Worm (Caenorhabditis elegans) whole organism, L1 larva: Measurements from ENCODE around the gene skr-20.

Experiments
- dsc-1 ChIP-seq: sonication (generic microtip); optimal IDR thresholded peaks from 2 replicates; lab custom pipeline; 2016; ENCODE audit warnings: mild to moderate bottlenecking, missing genetic modification characterization, missing compliant biosample characterization
- lin-13 ChIP-seq: fragments of 150-350 bp; optimal IDR thresholded peaks from 2 replicates; lab custom pipeline; 2014; ENCODE audit warnings: missing biosample characterization, missing genetic modification reagents, missing genetic modification characterization
- lin-15B ChIP-seq: fragments of 150-350 bp; sonication (generic microtip); optimal IDR thresholded peaks from 3 replicates; lab custom pipeline; 2014; ENCODE audit warnings: missing biosample characterization, missing genetic modification characterization
- lin-39 ChIP-seq: fragments of 150-350 bp; optimal IDR thresholded peaks from 2 replicates; lab custom pipeline; 2014; ENCODE audit warnings: missing biosample characterization, missing genetic modification reagents, missing genetic modification characterization
- nhr-12 ChIP-seq: sonication (generic microtip); optimal IDR thresholded peaks from 2 replicates; lab custom pipeline; 2017; ENCODE audit warnings: missing biosample characterization, missing genetic modification characterization
- nhr-76 ChIP-seq: sonication (generic microtip); optimal IDR thresholded peaks from 2 replicates; lab custom pipeline; 2017; ENCODE audit warnings: missing biosample characterization, missing genetic modification characterization
- unc-62 ChIP-seq: fragments of 150-350 bp; optimal IDR thresholded peaks from 2 replicates; lab custom pipeline; 2014; ENCODE audit warnings: missing biosample characterization, missing genetic modification reagents, missing genetic modification characterization
- xbp-1 ChIP-seq: sonication (generic microtip); optimal IDR thresholded peaks from 2 replicates; lab custom pipeline; 2016; ENCODE audit warnings: missing genetic modification characterization, missing compliant biosample characterization

- no peak for TF ChIP-seq xbp-1 (tag; lab: Kevin White, UChicago)
- TF ChIP-seq lin-13 (GFP tag; lab: Kevin White, UChicago), result no peak
- peak; percentile 82 for TF ChIP-seq dsc-1 (tag; lab: Kevin White, UChicago)
- TF ChIP-seq nhr-12 (tag; lab: Kevin White, UChicago), result no peak
- no peak for TF ChIP-seq nhr-76
- TF ChIP-seq unc-62 (GFP tag; lab: Kevin White, UChicago), result no peak
- no peak for TF ChIP-seq lin-15B (tag; lab: Kevin White, UChicago)
- no peak for TF ChIP-seq lin-39 (tag; lab: Kevin White, UChicago)
Observed at ce11 chrX:13178347-13178746, 45.0 kb downstream of the skr-20 start, which contains the start of gene nlp-3.
